Worm (Caenorhabditis elegans): ENCODE data around the gene cysl-1.

DNA sequence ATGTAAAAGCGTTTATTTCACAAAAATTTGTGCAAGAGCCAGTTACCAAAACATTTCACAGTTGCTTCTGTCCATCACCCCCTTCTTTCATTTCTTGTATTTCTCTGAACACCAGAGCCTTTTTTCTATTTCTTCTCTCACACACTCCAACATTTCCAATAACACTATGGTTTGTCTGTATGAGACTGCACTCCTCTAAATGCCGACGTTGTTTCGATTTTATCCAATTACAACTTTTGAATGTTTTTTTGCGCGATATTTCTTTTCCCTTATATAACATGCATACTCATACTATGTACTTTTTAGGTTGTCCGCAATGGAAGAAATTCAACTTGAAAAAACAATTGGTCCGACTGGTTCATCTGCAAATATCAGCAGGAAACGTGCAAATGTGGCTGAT, 48.5 kb downstream of the cysl-1 start, which contains the start of gene F21G4.5:
- TF ChIP-seq flt-1 (GFP tag; IDR thresholded peaks at IDR 0.05): no peak
- no peak for TF ChIP-seq ceh-36 (tag; optimal IDR thresholded peaks at IDR 0.05)
- TF ChIP-seq aly-1 (tag; optimal IDR thresholded peaks at IDR 0.05): no peak
- no peak for TF ChIP-seq hmbx-1 (tag; optimal IDR thresholded peaks at IDR 0.05)
- no peak for TF ChIP-seq sea-1 (GFP tag; conservative IDR thresholded peaks at IDR 0.05)
- TF ChIP-seq tra-4 (tag; optimal IDR thresholded peaks at IDR 0.05): no peak
- TF ChIP-seq ama-1 (optimal IDR thresholded peaks at IDR 0.05): no peak
- TF ChIP-seq ceh-13 (GFP tag; optimal IDR thresholded peaks at IDR 0.05): no peak
- no peak for TF ChIP-seq B0310.2 (tag; optimal IDR thresholded peaks at IDR 0.05)
- TF ChIP-seq pes-1 (GFP tag; IDR thresholded peaks at IDR 0.05): no peak
- no peak for TF ChIP-seq hmg-4 (GFP tag; optimal IDR thresholded peaks at IDR 0.05)
- TF ChIP-seq F13C5.2 (tag; optimal IDR thresholded peaks at IDR 0.05): no peak
- no peak for TF ChIP-seq scrt-1 (GFP tag; IDR thresholded peaks at IDR 0.05)
